Worm (Caenorhabditis elegans) whole organism, early embryonic: ENCODE data around the gene rgs-6.

ENCODE experiments used
- B0310.2 ChIP-seq: sonication (generic microtip); optimal IDR thresholded peaks from 2 replicates; lab custom pipeline; 2016; ENCODE audit warnings: mild to moderate bottlenecking, missing genetic modification characterization, missing compliant biosample characterization
- F13C5.2 ChIP-seq: sonication (generic microtip); optimal IDR thresholded peaks from 2 replicates; lab custom pipeline; 2017; ENCODE audit warnings: mild to moderate bottlenecking, missing genetic modification characterization, inconsistent platforms, missing compliant biosample characterization
- aly-1 ChIP-seq: sonication (generic microtip); optimal IDR thresholded peaks from 2 replicates; lab custom pipeline; 2016; ENCODE audit warnings: missing genetic modification characterization, missing compliant biosample characterization
- ama-1 ChIP-seq: fragments of 150-350 bp; optimal IDR thresholded peaks from 2 replicates; lab custom pipeline; 2014
- ceh-13 ChIP-seq: fragments of 200-800 bp; sonication (Bioruptor generic); optimal IDR thresholded peaks from 2 replicates; lab custom pipeline; 2018; ENCODE audit warnings: mild to moderate bottlenecking, missing genetic modification characterization, missing compliant biosample characterization
- ceh-36 ChIP-seq: sonication (generic microtip); optimal IDR thresholded peaks from 2 replicates; lab custom pipeline; 2016; ENCODE audit warnings: missing genetic modification characterization, inconsistent platforms, missing compliant biosample characterization
- ets-7 ChIP-seq: sonication (generic microtip); optimal IDR thresholded peaks from 2 replicates; lab custom pipeline; 2016; ENCODE audit warnings: missing genotype, missing genetic modification characterization, missing compliant biosample characterization
- flt-1 ChIP-seq: fragments of 200-800 bp; sonication (Bioruptor generic); IDR thresholded peaks from 2 replicates; pipeline ENCODE4 v1.3.6; 2022; ENCODE audit warnings: missing genetic modification characterization, missing compliant biosample characterization
- hmbx-1 ChIP-seq: sonication (generic microtip); optimal IDR thresholded peaks from 2 replicates; lab custom pipeline; 2016; ENCODE audit warnings: mild to moderate bottlenecking, missing genetic modification characterization, missing compliant biosample characterization
- hmg-4 ChIP-seq: fragments of 200-800 bp; sonication (Bioruptor generic); optimal IDR thresholded peaks from 2 replicates; lab custom pipeline; 2018; ENCODE audit warnings: mild to moderate bottlenecking, missing genetic modification characterization, missing compliant biosample characterization
- hnd-1 ChIP-seq: sonication (generic microtip); optimal IDR thresholded peaks from 2 replicates; lab custom pipeline; 2016; ENCODE audit warnings: missing genetic modification characterization, missing compliant biosample characterization
- pes-1 ChIP-seq: fragments of 200-800 bp; sonication (Bioruptor generic); IDR thresholded peaks from 2 replicates; pipeline ENCODE4 v1.3.6; 2022; ENCODE audit warnings: missing genetic modification reagents, missing genetic modification characterization, missing compliant biosample characterization
- scrt-1 ChIP-seq: fragments of 200-800 bp; sonication (Bioruptor generic); IDR thresholded peaks from 2 replicates; pipeline ENCODE4 v1.3.6; 2022; ENCODE audit warnings: missing genetic modification characterization, missing compliant biosample characterization
- sea-1 ChIP-seq: fragments of 200-800 bp; sonication (Bioruptor generic); conservative IDR thresholded peaks from 2 replicates; pipeline ENCODE4 v1.3.6; 2022; ENCODE audit warnings: missing genetic modification characterization, missing compliant biosample characterization
- tbx-11 ChIP-seq: fragments of 200-800 bp; sonication (Bioruptor generic); IDR thresholded peaks from 2 replicates; pipeline ENCODE4 v1.3.6; 2022; ENCODE audit warnings: missing genetic modification characterization, missing compliant biosample characterization
- tbx-37 ChIP-seq: fragments of 200-800 bp; sonication (Bioruptor generic); conservative IDR thresholded peaks from 2 replicates; pipeline ENCODE4 v1.3.6; 2022; ENCODE audit warnings: missing genetic modification reagents, missing genetic modification characterization, missing compliant biosample characterization
- tra-4 ChIP-seq: sonication (generic microtip); optimal IDR thresholded peaks from 2 replicates; lab custom pipeline; 2017; ENCODE audit warnings: missing genetic modification characterization, missing compliant biosample characterization

The rgs-6 gene

DNA sequence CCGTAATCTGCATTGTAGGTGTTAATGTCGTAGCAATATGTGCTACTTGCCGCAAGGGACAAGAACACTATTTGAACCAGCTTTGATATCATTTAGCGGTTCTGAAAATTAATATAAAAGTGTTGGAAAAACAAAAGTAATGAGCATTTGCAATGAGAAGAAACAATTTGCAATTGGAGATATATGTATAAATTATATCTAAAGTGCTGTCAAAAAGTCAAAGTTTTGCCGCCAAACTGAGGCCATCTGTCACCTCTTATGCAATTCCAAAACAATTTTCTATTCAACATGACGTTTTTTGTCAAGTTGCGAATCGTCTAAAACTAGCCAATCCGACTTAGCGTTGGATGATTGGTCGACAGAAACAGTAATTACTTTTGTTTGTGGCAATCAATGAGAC is 36.4 kb downstream of the rgs-6 start, which contains the start of gene W01C8.5:
Gene W01C8.5 (minus strand): TSS at position 101 of the 400 bp plus-strand sequence.
- TF ChIP-seq tbx-37 (GFP tag; lab: Robert Waterston, UW) (no peak), hmg-4 (no peak), pes-1 (no peak), F13C5.2 (tag; lab: Kevin White, UChicago) (no peak), hmbx-1 (tag; lab: Kevin White, UChicago) (no peak), ceh-36 (tag; lab: Kevin White, UChicago) (no peak), ama-1 (no peak), ceh-13 (GFP tag; lab: Kevin White, UChicago) (no peak), ets-7 (no peak), tra-4 (tag; lab: Kevin White, UChicago) (no peak), B0310.2 (tag; lab: Kevin White, UChicago) (no peak), aly-1 (tag; lab: Kevin White, UChicago) (no peak), sea-1 (no peak), scrt-1 (GFP tag; lab: Robert Waterston, UW) (no peak)

DNA sequence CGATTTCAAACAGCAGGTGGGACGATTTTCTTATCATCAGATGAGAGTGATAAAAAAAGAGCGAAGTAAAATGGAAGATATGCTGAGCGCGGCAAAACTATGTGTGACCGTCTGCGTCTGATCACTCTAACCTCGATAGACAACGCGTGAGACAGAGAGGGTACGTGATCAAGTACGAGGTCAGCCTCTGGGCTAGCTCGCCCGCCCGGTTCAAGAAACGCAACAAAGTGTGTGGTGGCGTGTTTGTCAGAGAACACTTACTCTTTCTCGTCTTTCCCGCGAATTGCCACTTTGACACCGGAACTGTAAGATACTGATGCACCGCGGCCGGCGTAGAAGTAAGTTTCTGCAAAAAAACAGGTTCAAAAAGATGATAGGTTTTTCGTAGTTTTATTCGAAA is 37.4 kb downstream of the rgs-6 start:
- TF ChIP-seq tra-4 (tag; lab: Kevin White, UChicago) (no peak), hmg-4 (peak; percentile 59), ama-1 (no peak)

DNA sequence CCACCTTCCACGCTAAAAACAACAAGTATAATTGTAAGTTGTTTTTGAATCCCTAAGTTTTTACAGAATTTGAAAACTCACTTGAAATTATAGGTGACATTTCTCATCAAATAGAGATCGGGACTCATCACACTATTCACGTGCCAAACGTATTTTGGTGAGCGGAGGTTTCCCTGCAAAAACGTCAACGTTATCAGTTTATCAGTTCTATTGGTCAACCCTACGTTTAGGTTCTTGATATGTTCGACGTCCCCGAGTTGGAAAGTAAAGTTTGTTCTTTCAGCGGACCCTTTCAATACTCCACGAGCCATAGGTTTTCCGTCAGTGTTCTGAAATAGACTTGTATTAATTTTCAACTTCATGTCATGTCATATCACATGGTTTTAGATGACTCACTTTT is 38.2 kb downstream of the rgs-6 start:
- TF ChIP-seq ceh-36 (tag; lab: Kevin White, UChicago) (no peak), B0310.2 (tag; lab: Kevin White, UChicago) (no peak), ets-7 (no peak), ceh-13 (GFP tag; lab: Kevin White, UChicago) (no peak), scrt-1 (GFP tag; lab: Robert Waterston, UW) (no peak), F13C5.2 (tag; lab: Kevin White, UChicago) (no peak), hmbx-1 (tag; lab: Kevin White, UChicago) (no peak), pes-1 (no peak), tbx-37 (GFP tag; lab: Robert Waterston, UW) (no peak), hmg-4 (no peak), sea-1 (no peak)

DNA sequence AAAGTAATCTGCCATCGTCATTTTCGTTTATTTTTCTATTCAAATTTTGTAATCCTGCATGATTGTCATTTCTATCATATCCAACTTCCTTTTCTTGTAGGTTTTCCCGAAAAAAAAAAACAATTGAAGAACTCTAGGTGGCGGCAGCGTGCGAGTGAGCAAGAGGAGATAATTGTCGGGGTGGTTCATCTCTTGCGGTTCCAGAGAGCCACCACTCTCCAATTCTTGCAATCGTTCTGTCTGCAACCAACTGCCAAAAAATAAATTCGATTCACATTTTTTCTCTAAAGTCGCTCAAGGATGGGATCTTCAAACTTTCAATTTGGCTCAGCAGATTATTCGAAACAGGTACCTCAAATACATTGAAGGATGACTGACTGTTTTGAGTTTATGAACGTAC is 41.5 kb downstream of the rgs-6 start, which contains the start of gene W01C8.1:
Gene W01C8.1 (plus strand): TSS at position 301 of the 400 bp plus-strand sequence.
- TF ChIP-seq ets-7 (no peak), ama-1 (no peak), B0310.2 (tag; lab: Kevin White, UChicago) (no peak), hnd-1 (tag; lab: Kevin White, UChicago) (no peak), hmg-4 (no peak), scrt-1 (GFP tag; lab: Robert Waterston, UW) (no peak), tra-4 (tag; lab: Kevin White, UChicago) (no peak), ceh-36 (tag; lab: Kevin White, UChicago) (no peak), hmbx-1 (tag; lab: Kevin White, UChicago) (no peak), tbx-37 (GFP tag; lab: Robert Waterston, UW) (no peak), F13C5.2 (tag; lab: Kevin White, UChicago) (no peak), pes-1 (no peak), tbx-11 (GFP tag; lab: Robert Waterston, UW) (no peak)

DNA sequence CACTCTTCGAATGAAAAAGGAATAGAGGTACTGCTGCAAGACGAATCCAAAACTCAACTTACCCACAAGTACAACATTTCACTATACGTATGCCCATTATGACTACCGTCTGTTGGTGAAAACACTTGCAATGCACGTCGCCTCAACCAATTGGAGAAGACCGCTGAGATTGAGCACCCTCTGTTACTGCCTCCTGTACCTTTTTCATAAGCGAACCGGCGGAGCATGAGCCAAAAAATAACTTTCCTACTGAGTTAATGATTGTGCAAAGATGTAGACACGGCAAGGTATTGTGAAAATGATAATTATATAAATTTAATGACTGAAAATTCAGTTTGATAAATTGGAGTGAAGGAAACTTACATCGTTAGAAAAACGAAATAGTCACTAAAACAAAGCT is 44.5 kb downstream of the rgs-6 start:
- TF ChIP-seq flt-1 (GFP tag; lab: Robert Waterston, UW) (no peak), scrt-1 (GFP tag; lab: Robert Waterston, UW) (no peak), sea-1 (no peak), ceh-13 (GFP tag; lab: Kevin White, UChicago) (no peak), hmbx-1 (tag; lab: Kevin White, UChicago) (no peak), ceh-36 (tag; lab: Kevin White, UChicago) (no peak), F13C5.2 (tag; lab: Kevin White, UChicago) (no peak), B0310.2 (tag; lab: Kevin White, UChicago) (no peak), tbx-11 (GFP tag; lab: Robert Waterston, UW) (no peak), ama-1 (no peak), pes-1 (no peak), aly-1 (tag; lab: Kevin White, UChicago) (no peak), hmg-4 (no peak), hnd-1 (tag; lab: Kevin White, UChicago) (no peak), tbx-37 (GFP tag; lab: Robert Waterston, UW) (no peak), tra-4 (tag; lab: Kevin White, UChicago) (no peak), ets-7 (no peak)

DNA sequence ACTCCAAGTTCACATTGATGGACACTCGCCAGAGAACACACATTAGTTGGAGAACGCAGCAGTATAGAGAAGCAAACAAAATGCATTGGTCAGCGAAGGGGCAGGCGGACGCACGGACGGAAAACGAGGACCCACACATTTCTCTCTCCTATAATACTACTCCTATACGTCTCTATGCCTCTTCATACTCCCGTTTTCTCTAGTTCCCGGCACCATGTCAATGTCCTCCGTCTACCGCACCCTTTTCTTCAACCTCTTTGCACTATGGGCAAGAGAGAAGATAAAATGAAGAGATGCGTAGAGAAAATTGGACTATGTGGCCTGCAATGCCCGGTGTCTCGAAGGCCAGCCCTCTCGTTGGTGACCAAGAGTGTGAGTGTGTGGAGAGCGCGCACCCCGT is 47.5 kb downstream of the rgs-6 start, which contains the start of gene set-20:
Gene set-20 (minus strand): TSS at position 94 of the 400 bp plus-strand sequence.
- TF ChIP-seq hmg-4: peak; percentile 93
- TF ChIP-seq hmbx-1 (tag; lab: Kevin White, UChicago): no peak
- no peak for TF ChIP-seq pes-1
- TF ChIP-seq tbx-37 (GFP tag; lab: Robert Waterston, UW): no peak
- TF ChIP-seq ceh-13 (GFP tag; lab: Kevin White, UChicago): no peak
- TF ChIP-seq tra-4 (tag; lab: Kevin White, UChicago): no peak
- TF ChIP-seq B0310.2 (tag; lab: Kevin White, UChicago): no peak
- TF ChIP-seq ceh-36 (tag; lab: Kevin White, UChicago): no peak
- TF ChIP-seq ets-7: no peak
- no peak for TF ChIP-seq scrt-1 (GFP tag; lab: Robert Waterston, UW)
- TF ChIP-seq sea-1: peak; percentile 63; the same call in 1 of the 2 replicates
- TF ChIP-seq F13C5.2 (tag; lab: Kevin White, UChicago): peak; percentile 91
- no peak for TF ChIP-seq tbx-11 (GFP tag; lab: Robert Waterston, UW)
- TF ChIP-seq flt-1 (GFP tag; lab: Robert Waterston, UW): no peak
- TF ChIP-seq hnd-1 (tag; lab: Kevin White, UChicago): no peak
- no peak for TF ChIP-seq ama-1
- peak; percentile 7 for TF ChIP-seq aly-1 (tag; lab: Kevin White, UChicago)

DNA sequence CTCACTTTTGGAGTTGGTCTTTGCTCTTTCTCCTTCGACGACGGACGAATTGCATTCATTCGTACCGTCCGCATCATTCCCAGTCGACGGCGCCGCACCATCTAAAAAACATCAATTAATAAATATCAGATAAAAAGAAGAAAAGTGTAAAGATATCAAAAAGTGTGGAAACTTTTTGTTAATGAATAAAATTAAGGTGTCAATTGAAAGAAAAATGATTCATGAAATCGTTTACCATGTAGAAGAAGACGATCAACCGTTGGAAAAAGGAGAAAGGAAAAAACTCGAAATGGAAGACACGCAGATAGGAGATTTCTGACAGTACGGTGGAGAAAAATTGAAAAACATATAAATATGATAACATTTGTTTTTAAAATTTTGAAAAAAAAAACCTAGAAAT is 53.5 kb downstream of the rgs-6 start, which contains the start of gene set-19:
Gene set-19 (minus strand): TSS at position 101 of the 400 bp plus-strand sequence.
- TF ChIP-seq aly-1 (tag; lab: Kevin White, UChicago) (no peak), ama-1 (no peak), sea-1 (no peak)
